Fruit fly (Drosophila melanogaster): ENCODE results near the gene ND-ASHI.

ND-ASHI gene

dm6 chrX:6678635-6679501, at the start of gene ND-ASHI (continued):
- TF ChIP-seq tna (GFP tag; IDR thresholded peaks at IDR 0.05; ENCODE audit: partially characterized antibody) (no peak), HLHmδ (GFP tag; optimal IDR thresholded peaks at IDR 0.05) (no peak), eyg (GFP tag; optimal IDR thresholded peaks at IDR 0.05) (peak; percentile 91), BEAF-32 (GFP tag; optimal IDR thresholded peaks at IDR 0.05) (no peak), CG17186 (GFP tag; optimal IDR thresholded peaks at IDR 0.05) (peak; percentile 79), pho (GFP tag; optimal IDR thresholded peaks at IDR 0.05) (peak; percentile 93), Ada2b (GFP tag; IDR thresholded peaks at IDR 0.05) (peak; percentile 96), wdn (GFP tag; IDR thresholded peaks at IDR 0.05) (peak; percentile 97), CG13624 (GFP tag; optimal IDR thresholded peaks at IDR 0.05) (peak; percentile 95), HLH3B (GFP tag; IDR thresholded peaks at IDR 0.05) (peak; percentile 95), dati (GFP tag; IDR thresholded peaks at IDR 0.05) (peak; percentile 89), CG43689 (GFP tag; IDR thresholded peaks at IDR 0.05) (peak; percentile 87), exex (tag; optimal IDR thresholded peaks at IDR 0.05) (peak; percentile 80), Ssrp (tag; optimal IDR thresholded peaks at IDR 0.05) (peak; percentile 84), vvl (GFP tag; IDR thresholded peaks at IDR 0.05) (peak; percentile 99), seq (GFP tag; IDR thresholded peaks at IDR 0.05) (peak; percentile 95), Bdp1 (GFP tag; optimal IDR thresholded peaks at IDR 0.05) (peak; percentile 83), CG12391 (tag; optimal IDR thresholded peaks at IDR 0.05) (peak; percentile 93), mirr (GFP tag; optimal IDR thresholded peaks at IDR 0.05) (peak; percentile 96), Hmr (GFP tag; optimal IDR thresholded peaks at IDR 0.05) (peak; percentile 98), cwo (GFP tag; optimal IDR thresholded peaks at IDR 0.05) (peak; percentile 94), Optix (GFP tag; IDR thresholded peaks at IDR 0.05) (peak; percentile 94), esg (GFP tag; conservative IDR thresholded peaks at IDR 0.05) (peak; percentile 89), salm (tag; optimal IDR thresholded peaks at IDR 0.05) (peak; percentile 84), nom (GFP tag; optimal IDR thresholded peaks at IDR 0.05) (peak; percentile 96), sens-2 (GFP tag; IDR thresholded peaks at IDR 0.05) (peak; percentile 95), CG32767 (GFP tag; IDR thresholded peaks at IDR 0.05) (peak; percentile 88), CG4730 (GFP tag; IDR thresholded peaks at IDR 0.05) (peak; percentile 90), CG2875 (GFP tag; optimal IDR thresholded peaks at IDR 0.05) (peak; percentile 87), Myb (GFP tag; optimal IDR thresholded peaks at IDR 0.05) (peak; percentile 79), toy (GFP tag; IDR thresholded peaks at IDR 0.05) (peak; percentile 94), ro (GFP tag; IDR thresholded peaks at IDR 0.05) (peak; percentile 78), CG32772 (GFP tag; IDR thresholded peaks at IDR 0.05) (peak; percentile 94), Nf-YB (GFP tag; optimal IDR thresholded peaks at IDR 0.05) (peak; percentile 75), jumu (GFP tag; optimal IDR thresholded peaks at IDR 0.05) (peak; percentile 86), CG10366 (GFP tag; IDR thresholded peaks at IDR 0.05) (peak; percentile 95), Eip74EF (GFP tag; optimal IDR thresholded peaks at IDR 0.05) (peak in 1 of 2 experiments; percentile 88), CG5180 (GFP tag; optimal IDR thresholded peaks at IDR 0.05) (peak; percentile 85), H15 (GFP tag; IDR thresholded peaks at IDR 0.05) (peak; percentile 90), trem (tag; optimal IDR thresholded peaks at IDR 0.05) (peak; percentile 70), CG6654 (GFP tag; optimal IDR thresholded peaks at IDR 0.05) (peak; percentile 83), Rfx (GFP tag; IDR thresholded peaks at IDR 0.05) (peak; percentile 98), CG13123 (GFP tag; optimal IDR thresholded peaks at IDR 0.05) (peak; percentile 75), Med (GFP tag) (peak; percentile 99), ab (GFP tag; optimal IDR thresholded peaks at IDR 0.05) (peak; percentile 89), crol (GFP tag; IDR thresholded peaks at IDR 0.05) (0 out of 2 replicates have a peak, but pooled peaks have one; percentile 28), peb (GFP tag; IDR thresholded peaks at IDR 0.05) (peak; percentile 90), H2.0 (GFP tag; IDR thresholded peaks at IDR 0.05) (peak; percentile 93), CG6854 (GFP tag; optimal IDR thresholded peaks at IDR 0.05) (peak; percentile 94)

Data from whole organism, embryonic.